Worm (Caenorhabditis elegans) whole organism, midembryonic: Measurements from ENCODE around the gene wdr-20.

Source experiments
- T22C8.4 ChIP-seq: fragments of 200-800 bp; sonication (Bioruptor generic); IDR thresholded peaks from 2 replicates; pipeline ENCODE4 v1.3.6; 2022; ENCODE audit warnings: missing genetic modification characterization, missing compliant biosample characterization
- cog-1 ChIP-seq: sonication (generic microtip); optimal IDR thresholded peaks from 2 replicates; lab custom pipeline; 2016; ENCODE audit warnings: missing genetic modification characterization, missing compliant biosample characterization
- flt-1 ChIP-seq: fragments of 200-800 bp; sonication (Bioruptor generic); IDR thresholded peaks from 2 replicates; pipeline ENCODE4 v1.3.6; 2022; ENCODE audit warnings: missing genetic modification characterization, missing compliant biosample characterization
- tab-1 ChIP-seq: fragments of 200-800 bp; sonication (Bioruptor generic); IDR thresholded peaks from 2 replicates; pipeline ENCODE4 v1.3.6; 2022; ENCODE audit warnings: missing genetic modification characterization, missing compliant biosample characterization
- ztf-29 ChIP-seq: fragments of 200-800 bp; sonication (Bioruptor generic); IDR thresholded peaks from 2 replicates; pipeline ENCODE4 v1.3.6; 2022; ENCODE audit warnings: missing genetic modification reagents, missing genetic modification characterization, missing compliant biosample characterization

DNA sequence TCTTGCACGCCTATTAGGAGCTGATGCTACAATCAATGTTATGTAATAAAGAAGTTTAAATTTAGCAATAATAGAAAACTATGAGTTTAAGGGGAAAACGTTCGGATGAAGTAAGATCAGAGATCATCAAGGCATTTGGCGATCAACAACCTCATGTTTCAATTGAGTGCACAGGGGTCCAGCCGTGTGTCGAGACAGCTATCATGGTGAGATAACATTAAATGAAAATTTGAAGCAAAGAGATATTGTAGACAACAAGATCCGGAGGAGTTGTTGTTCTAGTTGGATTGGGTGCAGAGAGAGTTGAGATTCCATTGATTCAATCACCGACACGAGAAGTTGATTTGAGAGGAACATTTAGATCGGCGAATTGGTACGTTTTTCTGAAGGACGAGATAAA lies 47.8 kb downstream of the wdr-20 start:
- TF ChIP-seq T22C8.4 (GFP tag; lab: Robert Waterston, UW): no peak
- no peak for TF ChIP-seq flt-1 (GFP tag; lab: Robert Waterston, UW)
- no peak for TF ChIP-seq ztf-29
- TF ChIP-seq cog-1 (tag; lab: Kevin White, UChicago): no peak
- no peak for TF ChIP-seq tab-1
